Fruit fly (Drosophila melanogaster) whole organism, embryonic: Measurements from ENCODE around the gene EMC5.

Source experiments
- BEAF-32 ChIP-seq: fragments of 200-800 bp; sonication (Bioruptor generic); optimal IDR thresholded peaks from 3 replicates; lab custom pipeline; 2017; ENCODE audit warnings: missing biosample characterization, missing genetic modification characterization, mild to moderate bottlenecking, moderate library complexity, missing genetic modification reagents
- CG10366 ChIP-seq: fragments of 200-800 bp; sonication (Bioruptor generic); IDR thresholded peaks from 2 replicates; pipeline ENCODE4 v1.3.6; 2022; ENCODE audit warnings: missing biosample characterization, missing genetic modification characterization
- CG30020 ChIP-seq: fragments of 200-800 bp; optimal IDR thresholded peaks from 2 replicates; lab custom pipeline; 2019; ENCODE audit warnings: missing biosample characterization, mild to moderate bottlenecking, missing genetic modification characterization, moderate library complexity
- Deaf1 ChIP-seq: fragments of 200-800 bp; optimal IDR thresholded peaks from 3 replicates; lab custom pipeline; 2019; ENCODE audit warnings: missing biosample characterization, mild to moderate bottlenecking, missing genetic modification characterization, moderate library complexity
- Lhr ChIP-seq: fragments of 200-800 bp; sonication (Bioruptor generic); optimal IDR thresholded peaks from 3 replicates; lab custom pipeline; 2017; ENCODE audit warnings: mild to moderate bottlenecking, missing biosample characterization, missing genetic modification reagents, missing genetic modification characterization
- Med ChIP-seq: fragments of 200-800 bp; sonication (Bioruptor generic); peaks from one replicate; lab custom pipeline; 2016; ENCODE audit warnings: missing biosample characterization, missing genetic modification characterization, mild to moderate bottlenecking, inconsistent platforms, moderate library complexity
- Meics ChIP-seq: fragments of 200-800 bp; sonication (Bioruptor generic); optimal IDR thresholded peaks from 2 replicates; lab custom pipeline; 2017; ENCODE audit warnings: missing biosample characterization, mild to moderate bottlenecking, missing genetic modification characterization
- Trl ChIP-seq, 3 experiments: fragments of >200 bp in 2 of 3; fragments of 200-800 bp in 1 of 3; sonication (Bioruptor generic) in 1 of 3; optimal IDR thresholded peaks; 2 replicates in 1 of 3; 3 replicates in 2 of 3; lab custom pipeline; 2016 to 2017; ENCODE audit warnings: missing biosample characterization in 1 of 3, missing genetic modification characterization in 1 of 3
- az2 ChIP-seq: fragments of 200-800 bp; sonication (Bioruptor generic); optimal IDR thresholded peaks from 3 replicates; lab custom pipeline; 2016; ENCODE audit warnings: missing biosample characterization, missing genetic modification characterization
- bsh ChIP-seq, 2 experiments: fragments of 200-800 bp; sonication (Bioruptor generic); optimal IDR thresholded peaks; 2 replicates each; lab custom pipeline; 2017 to 2018; ENCODE audit warnings: mild to moderate bottlenecking in 2 of 2, missing biosample characterization in 2 of 2, missing genetic modification characterization in 2 of 2, moderate library complexity in 1 of 2
- gro ChIP-seq: fragments of 200-800 bp; sonication (Bioruptor generic); optimal IDR thresholded peaks from 2 replicates; lab custom pipeline; 2016; ENCODE audit warnings: missing biosample characterization, missing genetic modification characterization
- pita ChIP-seq: fragments of 200-800 bp; sonication (Bioruptor generic); optimal IDR thresholded peaks from 2 replicates; lab custom pipeline; 2017; ENCODE audit warnings: missing biosample characterization, mild to moderate bottlenecking, missing genetic modification characterization
- salm ChIP-seq: fragments of 200-800 bp; sonication (Bioruptor generic); optimal IDR thresholded peaks from 2 replicates; lab custom pipeline; 2018; ENCODE audit warnings: missing biosample characterization, mild to moderate bottlenecking, missing genetic modification characterization
- slou ChIP-seq: fragments of 200-800 bp; sonication (Bioruptor generic); optimal IDR thresholded peaks from 3 replicates; lab custom pipeline; 2016; ENCODE audit warnings: missing biosample characterization, missing genetic modification characterization

DNA sequence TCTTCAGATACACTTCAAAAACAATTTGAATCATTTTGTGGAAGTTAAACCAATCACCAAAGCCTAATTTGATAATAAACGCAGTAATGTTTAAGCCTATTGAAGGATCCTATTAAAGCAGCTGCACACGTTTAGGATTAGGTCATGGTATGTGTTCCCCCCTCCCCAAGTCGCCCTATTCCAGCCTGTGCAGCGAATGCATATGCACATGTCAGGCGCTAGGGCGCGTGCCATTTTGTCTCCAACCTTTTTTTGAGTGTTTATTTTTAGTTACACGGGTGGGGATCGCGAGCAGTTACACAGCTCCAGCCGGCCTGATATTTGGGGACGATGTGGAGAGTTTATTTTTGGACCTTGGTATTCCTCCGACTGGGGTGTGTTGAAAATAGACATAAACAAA lies 49.5 kb downstream of the EMC5 start:
- TF ChIP-seq CG30020 = no peak
- no peak for TF ChIP-seq Meics (GFP tag; lab: Kevin White, UChicago)
- TF ChIP-seq salm (tag; lab: Kevin White, UChicago) = no peak
- TF ChIP-seq Lhr = no peak
- TF ChIP-seq Med (GFP tag; lab: Kevin White, UChicago) = no peak
- no peak for TF ChIP-seq Trl (optimal IDR thresholded peaks at IDR 0.05; lab: Kevin White, UChicago)
- TF ChIP-seq Trl (GFP tag; optimal IDR thresholded peaks at IDR 0.05; lab: Kevin White, UChicago) = no peak
- no peak for TF ChIP-seq az2 (GFP tag; lab: Kevin White, UChicago)
- TF ChIP-seq CG10366 (GFP tag; lab: Robert Waterston, UW) = no peak
- no peak for TF ChIP-seq slou (GFP tag; lab: Kevin White, UChicago)
- TF ChIP-seq BEAF-32 (GFP tag; lab: Kevin White, UChicago) = no peak
- no peak for TF ChIP-seq bsh (GFP tag; optimal IDR thresholded peaks at IDR 0.05; lab: Kevin White, UChicago)
- no peak for TF ChIP-seq gro (GFP tag; lab: Kevin White, UChicago)
- no peak for TF ChIP-seq pita (GFP tag; lab: Kevin White, UChicago)
- no peak for TF ChIP-seq Deaf1
